Fruit fly (Drosophila melanogaster): ENCODE measurements around the gene Gug.

The Gug gene

DNA sequence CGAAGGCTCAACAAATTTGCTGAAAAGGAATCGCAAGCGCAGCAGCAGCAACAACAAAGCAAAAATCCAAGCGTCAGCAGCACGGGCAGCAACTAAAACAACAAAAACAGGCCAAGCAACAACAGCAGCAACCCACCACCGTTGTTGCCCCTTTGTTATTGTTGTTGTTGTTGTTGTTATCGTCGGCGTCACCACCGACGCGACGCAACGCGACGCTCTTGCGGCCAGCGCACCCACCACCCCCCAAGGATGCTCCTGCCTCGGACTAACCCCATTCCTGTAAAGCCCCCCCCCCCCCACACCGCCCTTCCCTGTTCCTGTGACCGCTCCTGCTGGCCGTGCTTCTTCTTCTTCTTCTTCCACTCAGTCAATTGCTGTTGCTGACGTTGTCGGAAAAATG, 1.0 kb downstream of the Gug start (continued):
- TF ChIP-seq CG2199 (GFP tag; IDR thresholded peaks at IDR 0.05) (peak; percentile 31; the same call in 1 of the 3 replicates), ara (GFP tag; IDR thresholded peaks at IDR 0.05) (no peak), Scr (GFP tag; IDR thresholded peaks at IDR 0.05; ENCODE audit: partially characterized antibody) (no peak), jigr1 (GFP tag; IDR thresholded peaks at IDR 0.05) (no peak), Rfx (GFP tag; IDR thresholded peaks at IDR 0.05) (no peak), CG8924 (tag; optimal IDR thresholded peaks at IDR 0.05) (no peak), al (GFP tag; IDR thresholded peaks at IDR 0.05) (no peak), luna (GFP tag; optimal IDR thresholded peaks at IDR 0.05) (no peak), org-1 (GFP tag; optimal IDR thresholded peaks at IDR 0.05) (no peak), Adf1 (GFP tag; IDR thresholded peaks at IDR 0.05) (peak; percentile 49; the same call in 1 of the 2 replicates), ro (GFP tag; IDR thresholded peaks at IDR 0.05) (no peak), her (GFP tag; optimal IDR thresholded peaks at IDR 0.05) (no peak), CG11398 (GFP tag; optimal IDR thresholded peaks at IDR 0.05) (no peak), Hmr (GFP tag; optimal IDR thresholded peaks at IDR 0.05) (no peak), seq (GFP tag; IDR thresholded peaks at IDR 0.05) (peak; percentile 66), Bgb (GFP tag; IDR thresholded peaks at IDR 0.05; ENCODE audit: partially characterized antibody) (0 out of 2 replicates have a peak, but pooled peaks have one; percentile 13), MBD-R2 (GFP tag; IDR thresholded peaks at IDR 0.05) (0 out of 2 replicates have a peak, but pooled peaks have one; percentile 20), Hey (tag; optimal IDR thresholded peaks at IDR 0.05) (peak; percentile 39), CG2120 (GFP tag; optimal IDR thresholded peaks at IDR 0.05) (no peak), CG11247 (GFP tag; IDR thresholded peaks at IDR 0.05) (0 out of 2 replicates have a peak, but pooled peaks have one; percentile 24), insv (GFP tag; optimal IDR thresholded peaks at IDR 0.05) (no peak), ind (GFP tag; optimal IDR thresholded peaks at IDR 0.05) (no peak), CG13296 (GFP tag; optimal IDR thresholded peaks at IDR 0.05) (no peak), CG6791 (GFP tag; IDR thresholded peaks at IDR 0.05; ENCODE audit: partially characterized antibody) (no peak), CG17385 (GFP tag; optimal IDR thresholded peaks at IDR 0.05) (peak; percentile 65), wdn (GFP tag; IDR thresholded peaks at IDR 0.05) (0 out of 2 replicates have a peak, but pooled peaks have one; percentile 29), Dip2 (GFP tag; IDR thresholded peaks at IDR 0.05) (no peak), CG4360 (GFP tag; IDR thresholded peaks at IDR 0.05) (peak; percentile 97), CG13287 (GFP tag; IDR thresholded peaks at IDR 0.05; ENCODE audit: partially characterized antibody) (no peak), CG7357 (GFP tag; IDR thresholded peaks at IDR 0.05) (no peak), CG11456 (GFP tag; IDR thresholded peaks at IDR 0.05) (no peak), gcm2 (GFP tag; optimal IDR thresholded peaks at IDR 0.05) (no peak), CG8478 (optimal IDR thresholded peaks at IDR 0.05) (no peak), rib (GFP tag; IDR thresholded peaks at IDR 0.05) (no peak), Hr78 (GFP tag; optimal IDR thresholded peaks at IDR 0.05) (no peak), CG10959 (GFP tag; IDR thresholded peaks at IDR 0.05) (no peak), gro (GFP tag; optimal IDR thresholded peaks at IDR 0.05) (no peak), CG10274 (GFP tag; optimal IDR thresholded peaks at IDR 0.05) (no peak), Rx (GFP tag; IDR thresholded peaks at IDR 0.05) (no peak), cwo (GFP tag; optimal IDR thresholded peaks at IDR 0.05) (no peak), CG33213 (GFP tag; optimal IDR thresholded peaks at IDR 0.05) (no peak), CG32767 (GFP tag; IDR thresholded peaks at IDR 0.05) (0 out of 2 replicates have a peak, but pooled peaks have one; percentile 14), zen (tag; optimal IDR thresholded peaks at IDR 0.05) (no peak), amos (GFP tag; IDR thresholded peaks at IDR 0.05; ENCODE audit: partially characterized antibody) (peak; percentile 31; the same call in 1 of the 2 replicates), CG10147 (GFP tag; optimal IDR thresholded peaks at IDR 0.05) (no peak), CG10462 (GFP tag; optimal IDR thresholded peaks at IDR 0.05) (no peak), CHES-1-like (GFP tag; optimal IDR thresholded peaks at IDR 0.05) (no peak), btn (GFP tag; optimal IDR thresholded peaks at IDR 0.05) (no peak), Poxn (GFP tag; IDR thresholded peaks at IDR 0.05) (0 out of 2 replicates have a peak, but pooled peaks have one; percentile 11), CG12219 (GFP tag; optimal IDR thresholded peaks at IDR 0.05) (no peak)

All from whole organism, embryonic.